Worm (Caenorhabditis elegans) whole organism, midembryonic: ENCODE data around the gene col-144.

ENCODE experiments used
- T22C8.4 ChIP-seq: fragments of 200-800 bp; sonication (Bioruptor generic); IDR thresholded peaks from 2 replicates; pipeline ENCODE4 v1.3.6; 2022; ENCODE audit warnings: missing genetic modification characterization, missing compliant biosample characterization
- cog-1 ChIP-seq: sonication (generic microtip); optimal IDR thresholded peaks from 2 replicates; lab custom pipeline; 2016; ENCODE audit warnings: missing genetic modification characterization, missing compliant biosample characterization
- klf-2 ChIP-seq: fragments of 200-800 bp; sonication (Bioruptor generic); conservative IDR thresholded peaks from 2 replicates; pipeline ENCODE4 v1.3.6; 2022; ENCODE audit warnings: missing genetic modification reagents, missing genetic modification characterization, missing compliant biosample characterization
- med-1 ChIP-seq: sonication (generic microtip); optimal IDR thresholded peaks from 2 replicates; lab custom pipeline; 2017; ENCODE audit warnings: missing genetic modification characterization, mild to moderate bottlenecking, missing compliant biosample characterization, antibody characterized with exemption, missing genetic modification reagents; ENCODE audit not compliant: insufficient read depth
- ref-1 ChIP-seq: fragments of 200-800 bp; sonication (Bioruptor generic); conservative IDR thresholded peaks from 2 replicates; pipeline ENCODE4 v1.3.6; 2022; ENCODE audit warnings: missing genetic modification reagents, missing genetic modification characterization, missing compliant biosample characterization
- tab-1 ChIP-seq: fragments of 200-800 bp; sonication (Bioruptor generic); IDR thresholded peaks from 2 replicates; pipeline ENCODE4 v1.3.6; 2022; ENCODE audit warnings: missing genetic modification characterization, missing compliant biosample characterization

- no peak for TF ChIP-seq ref-1 (GFP tag; lab: Robert Waterston, UW)
- TF ChIP-seq T22C8.4 (GFP tag; lab: Robert Waterston, UW), result no peak
- no peak for TF ChIP-seq tab-1
- TF ChIP-seq klf-2 (GFP tag; lab: Robert Waterston, UW), result no peak
- no peak for TF ChIP-seq cog-1
- TF ChIP-seq med-1 (GFP tag; lab: Kevin White, UChicago), result no peak
Measured at ce11 chrV:9122004-9122403, 38.4 kb downstream of the col-144 start, which contains the start of gene F21C10.13.
